Worm (Caenorhabditis elegans) whole organism, L4 larva: Measurements from ENCODE around the gene F59G1.8.
A peak's percentile ranks its signal among the peaks of the same experiment; 100 is the strongest.
"Not testable (repeated sequence)": the region's sequence is repeated elsewhere in the genome, so short reads cannot be mapped to it uniquely, and the experiment has no call there.

Experiments
- D1046.2 ChIP-seq: fragments of 200-800 bp; sonication (Bioruptor generic); IDR thresholded peaks from 2 replicates; pipeline ENCODE4 v1.3.6; 2022; ENCODE audit warnings: missing genetic modification characterization, missing compliant biosample characterization
- F26F4.8 ChIP-seq: fragments of 200-800 bp; sonication (Bioruptor generic); conservative IDR thresholded peaks from 2 replicates; pipeline ENCODE4 v1.3.6; 2022; ENCODE audit warnings: missing genetic modification characterization, missing compliant biosample characterization
- F44E2.7 ChIP-seq: fragments of 200-800 bp; sonication (Bioruptor generic); IDR thresholded peaks from 2 replicates; pipeline ENCODE4 v2.1.2; 2022; ENCODE audit warnings: missing genetic modification characterization, missing compliant biosample characterization
- F49E8.2 ChIP-seq: sonication (generic microtip); optimal IDR thresholded peaks from 2 replicates; lab custom pipeline; 2016; ENCODE audit warnings: missing compliant biosample characterization, mild to moderate bottlenecking, missing genetic modification characterization, borderline replicate concordance
- T26A8.4 ChIP-seq: fragments of 200-800 bp; sonication (Bioruptor generic); IDR thresholded peaks from 2 replicates; pipeline ENCODE4 v1.3.6; 2022; ENCODE audit warnings: missing genetic modification characterization, missing compliant biosample characterization
- Y48G9A.11 ChIP-seq: fragments of 200-800 bp; sonication (Bioruptor generic); IDR thresholded peaks from 2 replicates; pipeline ENCODE4 v1.3.6; 2022; ENCODE audit warnings: missing genetic modification reagents, missing genetic modification characterization, missing compliant biosample characterization
- aly-2 ChIP-seq: sonication (generic microtip); optimal IDR thresholded peaks from 2 replicates; lab custom pipeline; 2018; ENCODE audit warnings: missing biosample characterization, missing genetic modification characterization
- ama-1 ChIP-seq: fragments of 150-350 bp; optimal IDR thresholded peaks from 2 replicates; lab custom pipeline; 2014; ENCODE audit warnings: inconsistent platforms, mixed read lengths
- ceh-44 ChIP-seq: fragments of 200-800 bp; sonication (Bioruptor generic); IDR thresholded peaks from 2 replicates; pipeline ENCODE4 v1.3.6; 2022; ENCODE audit warnings: missing genetic modification reagents, missing genetic modification characterization, missing compliant biosample characterization
- ces-1 ChIP-seq: fragments of 150-350 bp; sonication (generic microtip); optimal IDR thresholded peaks from 4 replicates; lab custom pipeline; 2014; ENCODE audit warnings: missing biosample characterization, missing genetic modification reagents, missing genetic modification characterization
- daf-16 ChIP-seq, 3 experiments: sonication (generic microtip); optimal IDR thresholded peaks; 2 replicates each; lab custom pipeline; 2016 to 2017; ENCODE audit warnings: missing genetic modification characterization in 3 of 3, missing genetic modification reagents in 3 of 3, mild to moderate bottlenecking in 2 of 3, missing compliant biosample characterization in 2 of 3, missing biosample characterization in 1 of 3, moderate library complexity in 1 of 3
- dmd-9 ChIP-seq: fragments of 200-800 bp; sonication (Bioruptor generic); IDR thresholded peaks from 2 replicates; pipeline ENCODE4 v1.3.6; 2022; ENCODE audit warnings: missing genetic modification reagents, missing genetic modification characterization, missing compliant biosample characterization
- dpl-1 ChIP-seq: fragments of 150-350 bp; optimal IDR thresholded peaks from 2 replicates; lab custom pipeline; 2014; ENCODE audit warnings: missing biosample characterization, missing genetic modification reagents, missing genetic modification characterization
- duxl-1 ChIP-seq: sonication (generic microtip); optimal IDR thresholded peaks from 2 replicates; lab custom pipeline; 2016; ENCODE audit warnings: mild to moderate bottlenecking, missing genetic modification characterization, moderate library complexity, missing compliant biosample characterization; ENCODE audit not compliant: poor library complexity
- hif-1 ChIP-seq, 2 experiments: sonication (generic microtip); optimal IDR thresholded peaks; 2 replicates each; lab custom pipeline; 2016 to 2017; ENCODE audit warnings: missing compliant biosample characterization in 2 of 2, missing genetic modification characterization in 2 of 2, missing genetic modification reagents in 2 of 2, missing genotype in 2 of 2, mild to moderate bottlenecking in 1 of 2
- hlh-11 ChIP-seq: fragments of 200-800 bp; sonication (Bioruptor generic); optimal IDR thresholded peaks from 2 replicates; lab custom pipeline; 2018; ENCODE audit warnings: mild to moderate bottlenecking, missing genetic modification characterization, missing compliant biosample characterization
- hlh-30 ChIP-seq: sonication (generic microtip); optimal IDR thresholded peaks from 2 replicates; lab custom pipeline; 2017; ENCODE audit warnings: antibody characterized with exemption, mild to moderate bottlenecking, missing genetic modification characterization, missing compliant biosample characterization; ENCODE audit not compliant: insufficient read depth
- hmg-1.1 ChIP-seq: fragments of 200-800 bp; sonication (Bioruptor generic); IDR thresholded peaks from 2 replicates; pipeline ENCODE4 v1.3.6; 2022; ENCODE audit warnings: missing genetic modification reagents, missing genetic modification characterization, missing compliant biosample characterization
- lim-7 ChIP-seq: fragments of 200-800 bp; sonication (Bioruptor generic); IDR thresholded peaks from 2 replicates; pipeline ENCODE4 v1.3.6; 2022; ENCODE audit warnings: missing genetic modification characterization, missing compliant biosample characterization
- lin-15B ChIP-seq: fragments of 150-350 bp; sonication (generic microtip); optimal IDR thresholded peaks from 3 replicates; lab custom pipeline; 2014; ENCODE audit warnings: missing biosample characterization, missing genetic modification characterization
- lir-3 ChIP-seq: sonication (generic microtip); optimal IDR thresholded peaks from 2 replicates; lab custom pipeline; 2016; ENCODE audit warnings: mild to moderate bottlenecking, missing genetic modification characterization, missing compliant biosample characterization
- mep-1 ChIP-seq: fragments of 150-350 bp; sonication (generic microtip); optimal IDR thresholded peaks from 3 replicates; lab custom pipeline; 2014; ENCODE audit warnings: missing biosample characterization, missing genetic modification characterization
- mes-2 ChIP-seq: sonication (generic microtip); optimal IDR thresholded peaks from 2 replicates; lab custom pipeline; 2016; ENCODE audit warnings: missing genotype, mild to moderate bottlenecking, missing genetic modification characterization, missing compliant biosample characterization; ENCODE audit not compliant: poor library complexity, severe bottlenecking
- mxl-2 ChIP-seq: fragments of 200-800 bp; sonication (Bioruptor generic); conservative IDR thresholded peaks from 2 replicates; pipeline ENCODE4 v1.3.6; 2022; ENCODE audit warnings: missing genetic modification reagents, missing genetic modification characterization, missing compliant biosample characterization
- mxl-3 ChIP-seq: fragments of 200-800 bp; sonication (Bioruptor generic); optimal IDR thresholded peaks from 2 replicates; lab custom pipeline; 2018; ENCODE audit warnings: mild to moderate bottlenecking, missing genetic modification characterization, missing compliant biosample characterization
- nhr-111 ChIP-seq: fragments of 200-800 bp; sonication (Bioruptor generic); optimal IDR thresholded peaks from 2 replicates; lab custom pipeline; 2018; ENCODE audit warnings: mild to moderate bottlenecking, missing genetic modification characterization, missing compliant biosample characterization
- nhr-28 ChIP-seq: fragments of 150-350 bp; optimal IDR thresholded peaks from 2 replicates; lab custom pipeline; 2014; ENCODE audit warnings: missing biosample characterization, missing genetic modification characterization
- nhr-48 ChIP-seq: sonication (generic microtip); optimal IDR thresholded peaks from 2 replicates; lab custom pipeline; 2016; ENCODE audit warnings: mild to moderate bottlenecking, missing genetic modification characterization, missing compliant biosample characterization
- nhr-6 ChIP-seq: fragments of 150-350 bp; optimal IDR thresholded peaks from 2 replicates; lab custom pipeline; 2014; ENCODE audit warnings: missing biosample characterization, missing genetic modification characterization
- nhr-76 ChIP-seq: fragments of 150-350 bp; optimal IDR thresholded peaks from 2 replicates; lab custom pipeline; 2014; ENCODE audit warnings: missing biosample characterization, missing genetic modification characterization
- nhr-77 ChIP-seq: fragments of 150-350 bp; optimal IDR thresholded peaks from 2 replicates; lab custom pipeline; 2014; ENCODE audit warnings: missing biosample characterization, missing genetic modification characterization
- spr-1 ChIP-seq: sonication (generic microtip); optimal IDR thresholded peaks from 2 replicates; lab custom pipeline; 2016; ENCODE audit warnings: mild to moderate bottlenecking, missing genetic modification characterization, missing compliant biosample characterization
- unc-130 ChIP-seq: sonication (generic microtip); optimal IDR thresholded peaks from 2 replicates; lab custom pipeline; 2016; ENCODE audit warnings: missing genetic modification reagents, missing genetic modification characterization, missing compliant biosample characterization
- unc-62 ChIP-seq, 3 experiments: fragments of 150-350 bp in 1 of 3; sonication (generic microtip); optimal IDR thresholded peaks in 2 of 3; peaks in 1 of 3; 1 replicate in 1 of 3; 2 replicates in 2 of 3; lab custom pipeline; 2014 to 2017; ENCODE audit warnings: missing biosample characterization in 3 of 3, missing genetic modification characterization in 3 of 3, missing genetic modification reagents in 3 of 3, missing genotype in 1 of 3
- vab-7 ChIP-seq: fragments of 200-800 bp; sonication (Bioruptor generic); IDR thresholded peaks from 2 replicates; pipeline ENCODE4 v1.3.6; 2022; ENCODE audit warnings: missing genetic modification reagents, missing genetic modification characterization, missing compliant biosample characterization
- zag-1 ChIP-seq: fragments of 150-350 bp; optimal IDR thresholded peaks from 2 replicates; lab custom pipeline; 2014; ENCODE audit warnings: missing biosample characterization, missing genetic modification characterization
- zfp-2 ChIP-seq: sonication (generic microtip); optimal IDR thresholded peaks from 2 replicates; lab custom pipeline; 2016; ENCODE audit warnings: mild to moderate bottlenecking, missing genetic modification characterization, missing compliant biosample characterization
- zip-11 ChIP-seq: fragments of 200-800 bp; sonication (Bioruptor generic); IDR thresholded peaks from 2 replicates; pipeline ENCODE4 v1.3.6; 2022; ENCODE audit warnings: missing genetic modification characterization, missing compliant biosample characterization

Gene F59G1.8

ce11 chrII:5874130-5874529 lies 32.2 kb upstream of the F59G1.8 start (continued):
- TF ChIP-seq lin-15B (no peak), nhr-6 (tag; lab: Kevin White, UChicago) (no peak), hlh-30 (tag; lab: Kevin White, UChicago) (peak; percentile 88), hif-1 (tag; optimal IDR thresholded peaks at IDR 0.05; lab: Kevin White, UChicago) (no peak)

- TF ChIP-seq T26A8.4 = no peak
- no peak for TF ChIP-seq daf-16 (GFP tag; optimal IDR thresholded peaks at IDR 0.05; lab: Kevin White, UChicago)
- TF ChIP-seq daf-16 (tag; optimal IDR thresholded peaks at IDR 0.05; lab: Kevin White, UChicago) = peak; percentile 52
- TF ChIP-seq mes-2 (tag; lab: Kevin White, UChicago) = no peak
- no peak for TF ChIP-seq duxl-1 (tag; lab: Kevin White, UChicago)
Measured at ce11 chrII:5876053-5876452, 30.3 kb upstream of the F59G1.8 start, which contains the start of gene F55C12.6. F55C12.6 (minus strand) TSS chrII:5876153.

- not testable (repeated sequence) for TF ChIP-seq lim-7 (GFP tag; lab: Robert Waterston, UW); unc-130; hlh-11 (tag; lab: Kevin White, UChicago)
Measured at ce11 chrII:5876511-5876910, 29.9 kb upstream of the F59G1.8 start, which contains the start of gene F55C12.2. F55C12.2 (plus strand) TSS chrII:5876811.

- TF ChIP-seq hlh-30 (tag; lab: Kevin White, UChicago) (peak; percentile 24), nhr-28 (tag; lab: Kevin White, UChicago) (peak; percentile 30), zfp-2 (tag; lab: Kevin White, UChicago) (no peak), F26F4.8 (GFP tag; lab: Robert Waterston, UW) (no peak)
Measured at ce11 chrII:5880677-5881076, 25.7 kb upstream of the F59G1.8 start.

ce11 chrII:5884252-5884651 lies 22.1 kb upstream of the F59G1.8 start, which contains the start of gene rfip-1:
rfip-1 (plus strand) TSS chrII:5884552.
- no peak for TF ChIP-seq mep-1 (tag; lab: Kevin White, UChicago)

ce11 chrII:5885966-5886621 lies 20.3 kb upstream of the F59G1.8 start:
- TF ChIP-seq nhr-28 (tag; lab: Kevin White, UChicago) = peak; percentile 81
- peak; percentile 42 for TF ChIP-seq nhr-48 (tag; lab: Kevin White, UChicago)
- no peak for TF ChIP-seq spr-1 (tag; lab: Kevin White, UChicago)
- TF ChIP-seq mxl-3 (GFP tag; lab: Kevin White, UChicago) = peak; percentile 48
- TF ChIP-seq lir-3 = no peak
- no peak for TF ChIP-seq nhr-76
- no peak for TF ChIP-seq daf-16 (GFP tag; optimal IDR thresholded peaks at IDR 0.05; lab: Kevin White, UChicago)
- TF ChIP-seq daf-16 (tag; optimal IDR thresholded peaks at IDR 0.05; lab: Kevin White, UChicago) = peak; percentile 36
- TF ChIP-seq Y48G9A.11 = no peak
- TF ChIP-seq D1046.2 (GFP tag; lab: Robert Waterston, UW) = no peak
- TF ChIP-seq hmg-1.1 (GFP tag; lab: Robert Waterston, UW) = no peak
- no peak for TF ChIP-seq ces-1 (GFP tag; lab: Kevin White, UChicago)
- TF ChIP-seq zip-11 (GFP tag; lab: Robert Waterston, UW) = no peak
- no peak for TF ChIP-seq ceh-44 (GFP tag; lab: Robert Waterston, UW)
- no peak for TF ChIP-seq unc-62 (GFP tag; optimal IDR thresholded peaks at IDR 0.05 in 1 of 2; lab: Kevin White, UChicago)
- no peak for TF ChIP-seq unc-62 (tag; optimal IDR thresholded peaks at IDR 0.05; lab: Kevin White, UChicago)
- TF ChIP-seq nhr-111 = no peak
- TF ChIP-seq F44E2.7 (GFP tag; lab: Robert Waterston, UW) = no peak
- no peak for TF ChIP-seq mxl-2 (GFP tag; lab: Robert Waterston, UW)
- TF ChIP-seq aly-2 = no peak
- TF ChIP-seq nhr-77 = peak; percentile 10
- TF ChIP-seq T26A8.4 = no peak
- no peak for TF ChIP-seq zfp-2 (tag; lab: Kevin White, UChicago)
- no peak for TF ChIP-seq F49E8.2 (tag; lab: Kevin White, UChicago)
- no peak for TF ChIP-seq vab-7 (GFP tag; lab: Robert Waterston, UW)
- peak; percentile 69 for TF ChIP-seq hlh-11 (tag; lab: Kevin White, UChicago)
- no peak for TF ChIP-seq dmd-9 (GFP tag; lab: Robert Waterston, UW)
- TF ChIP-seq zag-1 (tag; lab: Kevin White, UChicago) = no peak
- peak; percentile 57 for TF ChIP-seq ama-1 (lab: Kevin White, UChicago)
- no peak for TF ChIP-seq dpl-1 (GFP tag; lab: Kevin White, UChicago)
